Fruit fly (Drosophila melanogaster) whole organism, embryonic: ENCODE results near the gene CG14971.

Source experiments
- Atf-2 ChIP-seq: fragments of 200-800 bp; sonication (Bioruptor generic); optimal IDR thresholded peaks from 2 replicates; lab custom pipeline; 2016; ENCODE audit warnings: missing biosample characterization, missing genetic modification characterization
- Atf6 ChIP-seq: fragments of 200-800 bp; sonication (Bioruptor generic); IDR thresholded peaks from 2 replicates; pipeline ENCODE4 v1.3.6; 2022; ENCODE audit warnings: missing biosample characterization, missing genetic modification characterization
- Bteb2 ChIP-seq: fragments of 200-800 bp; sonication (Bioruptor generic); optimal IDR thresholded peaks from 2 replicates; lab custom pipeline; 2016; ENCODE audit warnings: missing biosample characterization, missing genetic modification characterization
- CG1024 ChIP-seq: fragments of 200-800 bp; sonication (Bioruptor generic); IDR thresholded peaks from 2 replicates; pipeline ENCODE4 v1.3.6; 2022; ENCODE audit warnings: missing biosample characterization, missing genetic modification characterization
- CG12155 ChIP-seq: fragments of 200-800 bp; sonication (Bioruptor generic); optimal IDR thresholded peaks from 3 replicates; lab custom pipeline; 2016; ENCODE audit warnings: missing biosample characterization, missing genetic modification characterization
- CG14441 ChIP-seq: fragments of 200-800 bp; sonication (Bioruptor generic); IDR thresholded peaks from 2 replicates; pipeline ENCODE4 v1.3.6; 2022; ENCODE audit warnings: missing biosample characterization, missing genetic modification characterization
- CG1647 ChIP-seq: fragments of 200-800 bp; sonication (Bioruptor generic); optimal IDR thresholded peaks from 3 replicates; lab custom pipeline; 2016; ENCODE audit warnings: missing biosample characterization, missing genetic modification characterization
- CG16815 ChIP-seq: fragments of 200-800 bp; sonication (Bioruptor generic); optimal IDR thresholded peaks from 3 replicates; lab custom pipeline; 2017; ENCODE audit warnings: missing biosample characterization, mild to moderate bottlenecking, missing genetic modification characterization
- CG17328 ChIP-seq: fragments of 200-800 bp; sonication (Bioruptor generic); IDR thresholded peaks from 2 replicates; pipeline ENCODE4 v1.3.6; 2022; ENCODE audit warnings: missing biosample characterization, missing genetic modification characterization
- CG32767 ChIP-seq: fragments of 200-800 bp; sonication (Bioruptor generic); IDR thresholded peaks from 2 replicates; pipeline ENCODE4 v1.3.6; 2022; ENCODE audit warnings: missing biosample characterization, missing genetic modification characterization
- CG33557 ChIP-seq: fragments of 200-800 bp; sonication (Bioruptor generic); optimal IDR thresholded peaks from 2 replicates; lab custom pipeline; 2019; ENCODE audit warnings: missing biosample characterization, mild to moderate bottlenecking, missing genetic modification characterization, moderate library complexity
- CG3407 ChIP-seq: fragments of 200-800 bp; sonication (Bioruptor generic); optimal IDR thresholded peaks from 2 replicates; lab custom pipeline; 2018; ENCODE audit warnings: missing biosample characterization, mild to moderate bottlenecking, missing genetic modification characterization
- CG34224 ChIP-seq: fragments of 200-800 bp; sonication (Bioruptor generic); IDR thresholded peaks from 3 replicates; pipeline ENCODE4 v1.3.6; 2022; ENCODE audit warnings: missing biosample characterization, missing genetic modification characterization; ENCODE audit not compliant: partially characterized antibody
- CG43689 ChIP-seq: fragments of 200-800 bp; sonication (Bioruptor generic); IDR thresholded peaks from 2 replicates; pipeline ENCODE4 v1.3.6; 2022; ENCODE audit warnings: missing biosample characterization, missing genetic modification characterization
- CG4820 ChIP-seq: fragments of 200-800 bp; sonication (Bioruptor generic); optimal IDR thresholded peaks from 3 replicates; lab custom pipeline; 2016; ENCODE audit warnings: missing biosample characterization, missing genetic modification characterization
- CG6791 ChIP-seq: fragments of 200-800 bp; sonication (Bioruptor generic); IDR thresholded peaks from 3 replicates; pipeline ENCODE4 v1.3.6; 2022; ENCODE audit warnings: missing biosample characterization, missing genetic modification characterization; ENCODE audit not compliant: partially characterized antibody
- CG7839 ChIP-seq: fragments of 200-800 bp; sonication (Bioruptor generic); optimal IDR thresholded peaks from 3 replicates; lab custom pipeline; 2018; ENCODE audit warnings: missing biosample characterization, mild to moderate bottlenecking, missing genetic modification characterization, moderate library complexity
- CTCF ChIP-seq: fragments of 200-800 bp; sonication (Bioruptor generic); optimal IDR thresholded peaks from 2 replicates; lab custom pipeline; 2017; ENCODE audit warnings: missing biosample characterization, mild to moderate bottlenecking, missing genetic modification characterization, moderate library complexity
- D19A ChIP-seq: fragments of 200-800 bp; optimal IDR thresholded peaks from 3 replicates; lab custom pipeline; 2019; ENCODE audit warnings: missing biosample characterization, mild to moderate bottlenecking, missing genetic modification characterization, moderate library complexity
- Dip2 ChIP-seq: fragments of 200-800 bp; sonication (Bioruptor generic); IDR thresholded peaks from 2 replicates; pipeline ENCODE4 v1.3.6; 2022; ENCODE audit warnings: missing biosample characterization, missing genetic modification characterization
- Drgx ChIP-seq: fragments of 200-800 bp; sonication (Bioruptor generic); IDR thresholded peaks from 2 replicates; pipeline ENCODE4 v1.3.6; 2022; ENCODE audit warnings: missing biosample characterization, missing genetic modification characterization
- Fer1 ChIP-seq: fragments of 200-800 bp; sonication (Bioruptor generic); optimal IDR thresholded peaks from 2 replicates; lab custom pipeline; 2017; ENCODE audit warnings: missing biosample characterization, mild to moderate bottlenecking, missing genetic modification characterization
- Gsc ChIP-seq: fragments of 200-800 bp; sonication (Bioruptor generic); IDR thresholded peaks from 2 replicates; pipeline ENCODE4 v1.3.6; 2022; ENCODE audit warnings: missing biosample characterization, missing genetic modification characterization
- HmgZ ChIP-seq: fragments of 200-800 bp; sonication (Bioruptor generic); optimal IDR thresholded peaks from 2 replicates; lab custom pipeline; 2018; ENCODE audit warnings: missing biosample characterization, mild to moderate bottlenecking, missing genetic modification characterization
- Hmx ChIP-seq: fragments of 200-800 bp; sonication (Bioruptor generic); optimal IDR thresholded peaks from 2 replicates; lab custom pipeline; 2016; ENCODE audit warnings: missing biosample characterization, missing genetic modification characterization
- Hr78 ChIP-seq, 2 experiments: fragments of 200-800 bp in 1 of 2; fragments of >200 bp in 1 of 2; sonication (Bioruptor generic) in 1 of 2; optimal IDR thresholded peaks; 2 replicates each; lab custom pipeline; 2017 to 2019; ENCODE audit warnings: missing biosample characterization in 2 of 2, missing genetic modification characterization in 2 of 2, mild to moderate bottlenecking in 1 of 2, moderate library complexity in 1 of 2
- MBD-R2 ChIP-seq: fragments of 200-800 bp; sonication (Bioruptor generic); IDR thresholded peaks from 2 replicates; pipeline ENCODE4 v1.3.6; 2022; ENCODE audit warnings: missing biosample characterization, missing genetic modification characterization
- Mad ChIP-seq: fragments of 200-800 bp; sonication (Bioruptor generic); optimal IDR thresholded peaks from 2 replicates; lab custom pipeline; 2016; ENCODE audit warnings: missing biosample characterization, missing genetic modification characterization
- NK7.1 ChIP-seq: fragments of 200-800 bp; sonication (Bioruptor generic); optimal IDR thresholded peaks from 3 replicates; lab custom pipeline; 2016; ENCODE audit warnings: missing biosample characterization, missing genetic modification characterization
- Nf-YC ChIP-seq: fragments of 200-800 bp; optimal IDR thresholded peaks from 3 replicates; lab custom pipeline; 2019; ENCODE audit warnings: missing biosample characterization, mild to moderate bottlenecking, missing genetic modification characterization, moderate library complexity
- Oaz ChIP-seq: fragments of 200-800 bp; sonication (Bioruptor generic); IDR thresholded peaks from 2 replicates; pipeline ENCODE4 v1.3.6; 2022; ENCODE audit warnings: missing biosample characterization, missing genetic modification characterization
- Rx ChIP-seq: fragments of 200-800 bp; sonication (Bioruptor generic); IDR thresholded peaks from 2 replicates; pipeline ENCODE4 v1.3.6; 2022; ENCODE audit warnings: missing biosample characterization, missing genetic modification characterization
- YL-1 ChIP-seq: fragments of 200-800 bp; sonication (Bioruptor generic); optimal IDR thresholded peaks from 3 replicates; lab custom pipeline; 2017; ENCODE audit warnings: missing biosample characterization, mild to moderate bottlenecking, missing genetic modification characterization
- ac ChIP-seq: fragments of 200-800 bp; sonication (Bioruptor generic); optimal IDR thresholded peaks from 3 replicates; lab custom pipeline; 2017; ENCODE audit warnings: missing biosample characterization, mild to moderate bottlenecking, missing genetic modification characterization
- ap ChIP-seq: fragments of 200-800 bp; sonication (Bioruptor generic); IDR thresholded peaks from 2 replicates; pipeline ENCODE4 v1.3.6; 2022; ENCODE audit warnings: missing biosample characterization, missing genetic modification characterization
- bigmax ChIP-seq: fragments of 200-800 bp; sonication (Bioruptor generic); optimal IDR thresholded peaks from 2 replicates; lab custom pipeline; 2018; ENCODE audit warnings: missing biosample characterization, mild to moderate bottlenecking, missing genetic modification characterization
- cad ChIP-seq: fragments of >200 bp; optimal IDR thresholded peaks from 2 replicates; lab custom pipeline; 2017; ENCODE audit warnings: missing biosample characterization, missing genetic modification characterization
- disco-r ChIP-seq: fragments of 200-800 bp; sonication (Bioruptor generic); optimal IDR thresholded peaks from 2 replicates; lab custom pipeline; 2016; ENCODE audit warnings: missing biosample characterization, missing genetic modification characterization
- ems ChIP-seq: fragments of 200-800 bp; sonication (Bioruptor generic); optimal IDR thresholded peaks from 3 replicates; lab custom pipeline; 2016; ENCODE audit warnings: missing biosample characterization, missing genetic modification characterization
- gem ChIP-seq: fragments of 200-800 bp; sonication (Bioruptor generic); optimal IDR thresholded peaks from 2 replicates; lab custom pipeline; 2019; ENCODE audit warnings: missing biosample characterization, mild to moderate bottlenecking, missing genetic modification characterization, moderate library complexity
- lbe ChIP-seq: fragments of 200-800 bp; sonication (Bioruptor generic); optimal IDR thresholded peaks from 2 replicates; lab custom pipeline; 2016; ENCODE audit warnings: missing biosample characterization, mild to moderate bottlenecking, missing genetic modification characterization
- lmd ChIP-seq: fragments of 200-800 bp; sonication (Bioruptor generic); IDR thresholded peaks from 2 replicates; pipeline ENCODE4 v1.3.6; 2022; ENCODE audit warnings: missing biosample characterization, missing genetic modification characterization
- oc ChIP-seq: fragments of 200-800 bp; sonication (Bioruptor generic); optimal IDR thresholded peaks from 2 replicates; lab custom pipeline; 2018; ENCODE audit warnings: missing biosample characterization, mild to moderate bottlenecking, missing genetic modification characterization, moderate library complexity
- odd ChIP-seq: fragments of 200-800 bp; sonication (Bioruptor generic); optimal IDR thresholded peaks from 2 replicates; lab custom pipeline; 2017; ENCODE audit warnings: missing biosample characterization, mild to moderate bottlenecking, missing genetic modification characterization
- pfk ChIP-seq: fragments of 200-800 bp; sonication (Bioruptor generic); optimal IDR thresholded peaks from 2 replicates; lab custom pipeline; 2018; ENCODE audit warnings: missing biosample characterization, mild to moderate bottlenecking, missing genetic modification characterization, moderate library complexity
- psq ChIP-seq: fragments of 200-800 bp; sonication (Bioruptor generic); optimal IDR thresholded peaks from 2 replicates; lab custom pipeline; 2017; ENCODE audit warnings: missing biosample characterization, missing genetic modification characterization
- row ChIP-seq: fragments of 200-800 bp; sonication (Bioruptor generic); IDR thresholded peaks from 3 replicates; pipeline ENCODE4 v1.3.6; 2022; ENCODE audit warnings: missing biosample characterization, missing genetic modification characterization
- scrt ChIP-seq: fragments of 200-800 bp; sonication (Bioruptor generic); optimal IDR thresholded peaks from 2 replicates; lab custom pipeline; 2018; ENCODE audit warnings: missing biosample characterization, mild to moderate bottlenecking, missing genetic modification characterization, moderate library complexity
- seq ChIP-seq: fragments of 200-800 bp; sonication (Bioruptor generic); IDR thresholded peaks from 2 replicates; pipeline ENCODE4 v1.3.6; 2022; ENCODE audit warnings: missing biosample characterization, missing genetic modification characterization
- slbo ChIP-seq: fragments of 200-800 bp; sonication (Bioruptor generic); IDR thresholded peaks from 2 replicates; pipeline ENCODE4 v1.3.6; 2022; ENCODE audit warnings: missing biosample characterization, missing genetic modification characterization
- tin ChIP-seq: fragments of 200-800 bp; sonication (Bioruptor generic); optimal IDR thresholded peaks from 3 replicates; lab custom pipeline; 2016; ENCODE audit warnings: missing biosample characterization, missing genetic modification characterization
- usp ChIP-seq: fragments of >200 bp; optimal IDR thresholded peaks from 2 replicates; lab custom pipeline; 2017; ENCODE audit warnings: missing biosample characterization, missing genetic modification characterization

The CG14971 gene

dm6 chr3L:3492116-3492747 lies 21.1 kb upstream of the CG14971 start (continued):
- no peak for TF ChIP-seq oc
- no peak for TF ChIP-seq odd
- TF ChIP-seq Dip2 (GFP tag; lab: Robert Waterston, UW): no peak
- no peak for TF ChIP-seq CG6791 (GFP tag; lab: Robert Waterston, UW)
- TF ChIP-seq gem (tag; lab: Kevin White, UChicago): peak; percentile 58
- TF ChIP-seq NK7.1 (GFP tag; lab: Kevin White, UChicago): no peak
- peak; percentile 5 for TF ChIP-seq Bteb2
- no peak for TF ChIP-seq disco-r
- no peak for TF ChIP-seq ap (GFP tag; lab: Robert Waterston, UW)
- TF ChIP-seq Rx: no peak
- no peak for TF ChIP-seq ems
- TF ChIP-seq Mad (GFP tag; lab: Kevin White, UChicago): no peak
- no peak for TF ChIP-seq Atf-2
- no peak for TF ChIP-seq CG32767 (GFP tag; lab: Robert Waterston, UW)
- peak; percentile 38 for TF ChIP-seq Fer1
- TF ChIP-seq row: peak; percentile 65
- no peak for TF ChIP-seq CG1024 (GFP tag; lab: Robert Waterston, UW)
- TF ChIP-seq Hmx (GFP tag; lab: Kevin White, UChicago): no peak
- no peak for TF ChIP-seq usp
- TF ChIP-seq Drgx (GFP tag; lab: Robert Waterston, UW): 0 out of 2 replicates have a peak, but pooled peaks have one; percentile 10
- 0 out of 2 replicates have a peak, but pooled peaks have one; percentile 24 for TF ChIP-seq Atf6 (GFP tag; lab: Robert Waterston, UW)
- no peak for TF ChIP-seq bigmax (GFP tag; lab: Kevin White, UChicago)
- peak; percentile 50 for TF ChIP-seq CG7839 (tag; lab: Kevin White, UChicago)
- TF ChIP-seq scrt: peak; percentile 91
- no peak for TF ChIP-seq CG43689 (GFP tag; lab: Robert Waterston, UW)
- TF ChIP-seq CG33557 (GFP tag; lab: Kevin White, UChicago): no peak
- no peak for TF ChIP-seq CG34224 (GFP tag; lab: Robert Waterston, UW)
- no peak for TF ChIP-seq CG1647 (GFP tag; lab: Kevin White, UChicago)
- no peak for TF ChIP-seq Oaz
- TF ChIP-seq lmd (GFP tag; lab: Robert Waterston, UW): peak; percentile 18; the same call in 1 of the 2 replicates
- TF ChIP-seq CG16815 (GFP tag; lab: Kevin White, UChicago): no peak
- TF ChIP-seq Nf-YC (tag; lab: Kevin White, UChicago): no peak
- TF ChIP-seq CG17328 (GFP tag; lab: Robert Waterston, UW): no peak
- TF ChIP-seq CG4820: no peak
- no peak for TF ChIP-seq D19A
- no peak for TF ChIP-seq Gsc (GFP tag; lab: Robert Waterston, UW)
- no peak for TF ChIP-seq YL-1 (GFP tag; lab: Kevin White, UChicago)
- no peak for TF ChIP-seq MBD-R2 (GFP tag; lab: Robert Waterston, UW)
- TF ChIP-seq ac (GFP tag; lab: Kevin White, UChicago): no peak
- no peak for TF ChIP-seq Hr78 (GFP tag; optimal IDR thresholded peaks at IDR 0.05; lab: Kevin White, UChicago)
- TF ChIP-seq pfk (GFP tag; lab: Kevin White, UChicago): no peak
- TF ChIP-seq HmgZ (tag; lab: Kevin White, UChicago): no peak
- no peak for TF ChIP-seq cad (GFP tag; lab: Kevin White, UChicago)
- TF ChIP-seq slbo (GFP tag; lab: Robert Waterston, UW): peak; percentile 54
- peak; percentile 56; the same call in 1 of the 2 replicates for TF ChIP-seq seq (GFP tag; lab: Robert Waterston, UW)
- TF ChIP-seq CTCF (GFP tag; lab: Kevin White, UChicago): peak; percentile 77
- TF ChIP-seq CG14441 (GFP tag; lab: Robert Waterston, UW): 0 out of 2 replicates have a peak, but pooled peaks have one; percentile 26
- TF ChIP-seq CG3407 (GFP tag; lab: Kevin White, UChicago): no peak
- TF ChIP-seq lbe: no peak
- TF ChIP-seq CG12155 (GFP tag; lab: Kevin White, UChicago): no peak
- TF ChIP-seq psq (GFP tag; lab: Kevin White, UChicago): no peak
- no peak for TF ChIP-seq tin
